Worm (Caenorhabditis elegans) whole organism, young adult: ENCODE data around the gene msd-4.

Experiments used
- B0019.2 ChIP-seq: fragments of 200-800 bp; sonication (Bioruptor generic); conservative IDR thresholded peaks from 2 replicates; pipeline ENCODE4 v1.3.6; 2022; ENCODE audit warnings: missing genetic modification reagents, missing genetic modification characterization, missing compliant biosample characterization
- B0035.1 ChIP-seq: sonication (generic microtip); optimal IDR thresholded peaks from 2 replicates; lab custom pipeline; 2016; ENCODE audit warnings: missing genetic modification characterization, mild to moderate bottlenecking, missing compliant biosample characterization, missing genotype, missing genetic modification reagents
- F33H1.4 ChIP-seq: fragments of 200-800 bp; sonication (Bioruptor generic); IDR thresholded peaks from 2 replicates; pipeline ENCODE4 v1.3.6; 2022; ENCODE audit warnings: missing genetic modification reagents, missing genetic modification characterization, missing compliant biosample characterization
- F39B2.1 ChIP-seq: fragments of 200-800 bp; sonication (Bioruptor generic); IDR thresholded peaks from 2 replicates; pipeline ENCODE4 v1.3.6; 2022; ENCODE audit warnings: missing genetic modification reagents, missing genetic modification characterization, missing compliant biosample characterization
- T07F8.4 ChIP-seq: sonication (generic microtip); optimal IDR thresholded peaks from 2 replicates; lab custom pipeline; 2016; ENCODE audit warnings: mild to moderate bottlenecking, missing genetic modification characterization, moderate library complexity, missing compliant biosample characterization
- T26A5.8 ChIP-seq: sonication (generic microtip); optimal IDR thresholded peaks from 2 replicates; lab custom pipeline; 2016; ENCODE audit warnings: missing genetic modification characterization, missing compliant biosample characterization
- Y53G8AR.9 ChIP-seq: fragments of 200-800 bp; sonication (Bioruptor generic); conservative IDR thresholded peaks from 2 replicates; pipeline ENCODE4 v1.3.6; 2022; ENCODE audit warnings: missing genetic modification reagents, missing genetic modification characterization, missing compliant biosample characterization
- Y56A3A.18 ChIP-seq: fragments of 200-800 bp; sonication (Bioruptor generic); IDR thresholded peaks from 2 replicates; pipeline ENCODE4 v1.3.6; 2022; ENCODE audit warnings: missing genetic modification reagents, missing genetic modification characterization, missing compliant biosample characterization
- Y79H2A.3 ChIP-seq: fragments of 200-800 bp; sonication (Bioruptor generic); conservative IDR thresholded peaks from 2 replicates; pipeline ENCODE4 v1.3.6; 2022; ENCODE audit warnings: missing genetic modification reagents, missing genetic modification characterization, missing compliant biosample characterization
- akir-1 ChIP-seq: fragments of 200-800 bp; sonication (Bioruptor generic); optimal IDR thresholded peaks from 2 replicates; lab custom pipeline; 2018; ENCODE audit warnings: mild to moderate bottlenecking, missing genetic modification characterization, moderate library complexity, missing compliant biosample characterization
- ama-1 ChIP-seq, 3 experiments: fragments of 150-350 bp in 1 of 3; sonication (generic microtip) in 2 of 3; optimal IDR thresholded peaks; 2 replicates each; lab custom pipeline; 2014 to 2018; ENCODE audit warnings: missing biosample characterization in 2 of 3, missing genetic modification characterization in 2 of 3, missing genetic modification reagents in 2 of 3
- aptf-2 ChIP-seq: fragments of 200-800 bp; sonication (Bioruptor generic); conservative IDR thresholded peaks from 2 replicates; pipeline ENCODE4 v1.3.6; 2022; ENCODE audit warnings: missing genetic modification reagents, missing genetic modification characterization, missing compliant biosample characterization
- atf-7 ChIP-seq: sonication (generic microtip); optimal IDR thresholded peaks from 2 replicates; lab custom pipeline; 2017; ENCODE audit warnings: mild to moderate bottlenecking, missing genetic modification characterization, missing compliant biosample characterization
- cebp-1 ChIP-seq, 2 experiments: fragments of 200-800 bp in 1 of 2; sonication (Bioruptor generic) in 1 of 2; sonication (generic microtip) in 1 of 2; IDR thresholded peaks in 1 of 2; optimal IDR thresholded peaks in 1 of 2; 2 replicates each; pipeline versions ENCODE4 v1.3.6 to Lab custom; 2017 to 2022; ENCODE audit warnings: missing compliant biosample characterization in 2 of 2, missing genetic modification characterization in 2 of 2, mild to moderate bottlenecking in 1 of 2, missing genetic modification reagents in 1 of 2, moderate library complexity in 1 of 2
- ceh-79 ChIP-seq: sonication (generic microtip); optimal IDR thresholded peaks from 2 replicates; lab custom pipeline; 2017; ENCODE audit warnings: mild to moderate bottlenecking, missing genetic modification characterization, missing compliant biosample characterization
- ceh-91 ChIP-seq: fragments of 200-800 bp; sonication (Bioruptor generic); IDR thresholded peaks from 2 replicates; pipeline ENCODE4 v1.3.6; 2022; ENCODE audit warnings: missing genetic modification reagents, missing genetic modification characterization, missing compliant biosample characterization
- die-1 ChIP-seq: sonication (generic microtip); optimal IDR thresholded peaks from 2 replicates; lab custom pipeline; 2016; ENCODE audit warnings: missing genotype, mild to moderate bottlenecking, missing genetic modification characterization, missing compliant biosample characterization
- dox-1 ChIP-seq: fragments of 200-800 bp; sonication (Bioruptor generic); IDR thresholded peaks from 2 replicates; pipeline ENCODE4 v1.3.6; 2022; ENCODE audit warnings: missing genetic modification reagents, missing genetic modification characterization, missing compliant biosample characterization
- dpff-1 ChIP-seq: sonication (generic microtip); optimal IDR thresholded peaks from 2 replicates; lab custom pipeline; 2017; ENCODE audit warnings: mild to moderate bottlenecking, missing genetic modification characterization, missing compliant biosample characterization
- dpl-1 ChIP-seq: fragments of 150-350 bp; optimal IDR thresholded peaks from 2 replicates; lab custom pipeline; 2014; ENCODE audit warnings: missing biosample characterization, missing genetic modification reagents, missing genetic modification characterization
- ets-4 ChIP-seq: fragments of 200-800 bp; sonication (Bioruptor generic); optimal IDR thresholded peaks from 2 replicates; lab custom pipeline; 2018; ENCODE audit warnings: mild to moderate bottlenecking, missing genetic modification characterization, missing compliant biosample characterization
- fkh-3 ChIP-seq: sonication (generic microtip); optimal IDR thresholded peaks from 2 replicates; lab custom pipeline; 2016; ENCODE audit warnings: mild to moderate bottlenecking, missing genetic modification characterization, missing compliant biosample characterization
- hmg-1.2 ChIP-seq: fragments of 200-800 bp; sonication (Bioruptor generic); IDR thresholded peaks from 2 replicates; pipeline ENCODE4 v1.3.6; 2022; ENCODE audit warnings: missing genetic modification reagents, missing genetic modification characterization, missing compliant biosample characterization
- hrde-1 ChIP-seq: sonication (generic microtip); optimal IDR thresholded peaks from 2 replicates; lab custom pipeline; 2016; ENCODE audit warnings: missing genetic modification characterization, mild to moderate bottlenecking, missing compliant biosample characterization, moderate library complexity, missing genotype, missing genetic modification reagents, borderline replicate concordance
- lag-1 ChIP-seq: fragments of 200-800 bp; sonication (Bioruptor generic); IDR thresholded peaks from 2 replicates; pipeline ENCODE4 v1.3.6; 2022; ENCODE audit warnings: missing genetic modification reagents, missing genetic modification characterization, missing compliant biosample characterization
- let-607 ChIP-seq, 2 experiments: fragments of 200-800 bp in 1 of 2; sonication (Bioruptor generic) in 1 of 2; sonication (generic microtip) in 1 of 2; optimal IDR thresholded peaks; 2 replicates each; lab custom pipeline; 2016 to 2018; ENCODE audit warnings: mild to moderate bottlenecking in 2 of 2, missing compliant biosample characterization in 2 of 2, missing genetic modification characterization in 2 of 2, moderate library complexity in 2 of 2, missing genotype in 1 of 2
- lin-26 ChIP-seq: fragments of 200-800 bp; sonication (Bioruptor generic); IDR thresholded peaks from 2 replicates; pipeline ENCODE4 v1.3.6; 2022; ENCODE audit warnings: missing genetic modification reagents, missing genetic modification characterization, missing compliant biosample characterization
- lin-35 ChIP-seq, 3 experiments: fragments of 150-350 bp in 2 of 3; sonication (generic microtip) in 1 of 3; optimal IDR thresholded peaks; 2 replicates each; lab custom pipeline; 2014 to 2018; ENCODE audit warnings: missing biosample characterization in 3 of 3, missing genetic modification characterization in 3 of 3, missing genetic modification reagents in 3 of 3
- lsl-1 ChIP-seq: fragments of 200-800 bp; sonication (Bioruptor generic); optimal IDR thresholded peaks from 2 replicates; lab custom pipeline; 2018; ENCODE audit warnings: mild to moderate bottlenecking, missing genetic modification characterization, moderate library complexity, missing compliant biosample characterization
- madf-3 ChIP-seq: fragments of 200-800 bp; sonication (Bioruptor generic); IDR thresholded peaks from 2 replicates; pipeline ENCODE4 v1.3.6; 2022; ENCODE audit warnings: missing genetic modification reagents, missing genetic modification characterization, missing compliant biosample characterization
- madf-8 ChIP-seq: fragments of 200-800 bp; sonication (Bioruptor generic); conservative IDR thresholded peaks from 2 replicates; pipeline ENCODE4 v1.3.6; 2022; ENCODE audit warnings: missing genetic modification reagents, missing genetic modification characterization, missing compliant biosample characterization
- mcd-1 ChIP-seq: fragments of 200-800 bp; sonication (Bioruptor generic); IDR thresholded peaks from 2 replicates; pipeline ENCODE4 v1.3.6; 2022; ENCODE audit warnings: missing genetic modification reagents, missing genetic modification characterization, missing compliant biosample characterization
- mxl-1 ChIP-seq: sonication (generic microtip); optimal IDR thresholded peaks from 2 replicates; lab custom pipeline; 2016; ENCODE audit warnings: missing genetic modification characterization, missing compliant biosample characterization
- nhr-27 ChIP-seq: fragments of 200-800 bp; sonication (Bioruptor generic); optimal IDR thresholded peaks from 2 replicates; lab custom pipeline; 2018; ENCODE audit warnings: mild to moderate bottlenecking, missing genetic modification characterization, moderate library complexity, missing compliant biosample characterization
- pbrm-1 ChIP-seq: fragments of 200-800 bp; sonication (Bioruptor generic); IDR thresholded peaks from 2 replicates; pipeline ENCODE4 v1.3.6; 2022; ENCODE audit warnings: missing genetic modification reagents, missing genetic modification characterization, missing compliant biosample characterization
- rcor-1 ChIP-seq: fragments of 200-800 bp; sonication (Bioruptor generic); IDR thresholded peaks from 2 replicates; pipeline ENCODE4 v1.3.6; 2022; ENCODE audit warnings: missing genetic modification reagents, missing genetic modification characterization, missing compliant biosample characterization
- rec-8 ChIP-seq, 2 experiments: sonication (generic microtip); optimal IDR thresholded peaks; 2 replicates each; lab custom pipeline; 2016; ENCODE audit warnings: mild to moderate bottlenecking in 2 of 2, missing genetic modification characterization in 2 of 2, missing genetic modification reagents in 2 of 2, missing genotype in 2 of 2, missing biosample characterization in 1 of 2, missing compliant biosample characterization in 1 of 2, moderate library complexity in 1 of 2
- rpc-1 ChIP-seq, 2 experiments: fragments of 150-350 bp in 1 of 2; sonication (generic microtip) in 1 of 2; optimal IDR thresholded peaks; 2 replicates each; lab custom pipeline; 2014 to 2018; ENCODE audit warnings: missing biosample characterization in 1 of 2, missing genetic modification characterization in 1 of 2, missing genetic modification reagents in 1 of 2, missing genotype in 1 of 2
- sea-2 ChIP-seq: fragments of 200-800 bp; sonication (Bioruptor generic); IDR thresholded peaks from 2 replicates; pipeline ENCODE4 v1.3.6; 2022; ENCODE audit warnings: missing genetic modification characterization, missing compliant biosample characterization
- snpc-1.3 ChIP-seq: sonication (generic microtip); optimal IDR thresholded peaks from 2 replicates; lab custom pipeline; 2017; ENCODE audit warnings: missing genetic modification characterization, mild to moderate bottlenecking, missing compliant biosample characterization, antibody characterized with exemption, moderate library complexity, missing genotype, missing genetic modification reagents; ENCODE audit not compliant: insufficient read depth
- somi-1 ChIP-seq: fragments of 200-800 bp; sonication (Bioruptor generic); optimal IDR thresholded peaks from 2 replicates; lab custom pipeline; 2018; ENCODE audit warnings: mild to moderate bottlenecking, missing genetic modification characterization, missing compliant biosample characterization
- sptf-2 ChIP-seq: fragments of 200-800 bp; sonication (Bioruptor generic); optimal IDR thresholded peaks from 2 replicates; lab custom pipeline; 2018; ENCODE audit warnings: mild to moderate bottlenecking, missing genetic modification characterization, missing compliant biosample characterization
- xnd-1 ChIP-seq: sonication (generic microtip); optimal IDR thresholded peaks from 2 replicates; lab custom pipeline; 2016; ENCODE audit warnings: missing genotype, missing genetic modification reagents, missing genetic modification characterization, missing compliant biosample characterization
- ztf-22 ChIP-seq: fragments of 200-800 bp; sonication (Bioruptor generic); optimal IDR thresholded peaks from 2 replicates; lab custom pipeline; 2018; ENCODE audit warnings: mild to moderate bottlenecking, missing genetic modification characterization, moderate library complexity, missing compliant biosample characterization
- ztf-26 ChIP-seq: sonication (generic microtip); optimal IDR thresholded peaks from 2 replicates; lab custom pipeline; 2017; ENCODE audit warnings: missing genetic modification characterization, missing compliant biosample characterization
- ztf-3 ChIP-seq: fragments of 200-800 bp; sonication (Bioruptor generic); optimal IDR thresholded peaks from 2 replicates; lab custom pipeline; 2018; ENCODE audit warnings: mild to moderate bottlenecking, missing genetic modification characterization, missing compliant biosample characterization
- ztf-6 ChIP-seq: fragments of 200-800 bp; sonication (Bioruptor generic); IDR thresholded peaks from 2 replicates; pipeline ENCODE4 v1.3.6; 2022; ENCODE audit warnings: missing genetic modification reagents, missing genetic modification characterization, missing compliant biosample characterization

msd-4 gene

ce11 chrIII:4912317-4912716 is 43.8 kb upstream of the msd-4 start, which contains the start of the genes F26F4.9 and cee-1 (continued):
- no peak for TF ChIP-seq ama-1 (optimal IDR thresholded peaks at IDR 0.05; lab: Kevin White, UChicago)
- no peak for TF ChIP-seq ama-1 (GFP tag; optimal IDR thresholded peaks at IDR 0.05; lab: Kevin White, UChicago)
- peak in 1 of 2 experiments; percentile 53 for TF ChIP-seq rec-8 (tag; optimal IDR thresholded peaks at IDR 0.05; lab: Kevin White, UChicago)
- no peak for TF ChIP-seq madf-3
- TF ChIP-seq sptf-2 (GFP tag; lab: Kevin White, UChicago) = no peak
- TF ChIP-seq Y56A3A.18 (GFP tag; lab: Robert Waterston, UW) = no peak
- no peak for TF ChIP-seq ceh-79 (tag; lab: Kevin White, UChicago)
- no peak for TF ChIP-seq atf-7 (tag; lab: Kevin White, UChicago)
- no peak for TF ChIP-seq ets-4 (GFP tag; lab: Kevin White, UChicago)
- no peak for TF ChIP-seq die-1
- TF ChIP-seq B0035.1 = no peak
- TF ChIP-seq lin-35 (GFP tag; optimal IDR thresholded peaks at IDR 0.05; lab: Kevin White, UChicago) = peak in 1 of 3 experiments; percentile 63
- peak; percentile 36; the same call in 1 of the 2 replicates for TF ChIP-seq madf-8 (GFP tag; lab: Robert Waterston, UW)
- no peak for TF ChIP-seq lin-26 (GFP tag; lab: Robert Waterston, UW)
- no peak for TF ChIP-seq ztf-26
- TF ChIP-seq snpc-1.3 (tag; lab: Kevin White, UChicago) = no peak
- no peak for TF ChIP-seq akir-1 (GFP tag; lab: Kevin White, UChicago)
- TF ChIP-seq mcd-1 (GFP tag; lab: Robert Waterston, UW) = peak; percentile 48; the same call in 1 of the 2 replicates
- no peak; the same call in 1 of the 2 replicates for TF ChIP-seq F33H1.4 (GFP tag; lab: Robert Waterston, UW)
- no peak for TF ChIP-seq hrde-1 (tag; lab: Kevin White, UChicago)
- TF ChIP-seq cebp-1 (GFP tag; IDR thresholded peaks at IDR 0.05; lab: Robert Waterston, UW) = no peak
- TF ChIP-seq cebp-1 (tag; optimal IDR thresholded peaks at IDR 0.05; lab: Kevin White, UChicago) = peak; percentile 24
- TF ChIP-seq sea-2 = no peak
- no peak for TF ChIP-seq dpff-1 (tag; lab: Kevin White, UChicago)
- no peak for TF ChIP-seq T26A5.8
- no peak for TF ChIP-seq dpl-1 (GFP tag; lab: Kevin White, UChicago)
- no peak for TF ChIP-seq somi-1 (GFP tag; lab: Kevin White, UChicago)
- no peak for TF ChIP-seq T07F8.4
- no peak for TF ChIP-seq nhr-27 (tag; lab: Kevin White, UChicago)
- TF ChIP-seq Y53G8AR.9 = no peak
- TF ChIP-seq B0019.2 = no peak
- TF ChIP-seq mxl-1 (tag; lab: Kevin White, UChicago) = no peak
- TF ChIP-seq ztf-3 (GFP tag; lab: Kevin White, UChicago) = no peak
- peak in 1 of 2 experiments; percentile 60 for TF ChIP-seq let-607 (tag; optimal IDR thresholded peaks at IDR 0.05; lab: Kevin White, UChicago)
- no peak for TF ChIP-seq fkh-3 (tag; lab: Kevin White, UChicago)
- TF ChIP-seq ztf-22 = no peak
- peak; percentile 54; the same call in 1 of the 2 replicates for TF ChIP-seq dox-1 (GFP tag; lab: Robert Waterston, UW)
- no peak for TF ChIP-seq hmg-1.2 (GFP tag; lab: Robert Waterston, UW)
- no peak for TF ChIP-seq ztf-6 (GFP tag; lab: Robert Waterston, UW)
- TF ChIP-seq lsl-1 (GFP tag; lab: Kevin White, UChicago) = peak; percentile 34
- TF ChIP-seq lag-1 (GFP tag; lab: Robert Waterston, UW) = no peak
- no peak for TF ChIP-seq xnd-1 (tag; lab: Kevin White, UChicago)
- no peak for TF ChIP-seq rpc-1 (optimal IDR thresholded peaks at IDR 0.05; lab: Kevin White, UChicago)
- TF ChIP-seq rpc-1 (tag; optimal IDR thresholded peaks at IDR 0.05; lab: Kevin White, UChicago) = no peak
- TF ChIP-seq aptf-2 = no peak
- no peak for TF ChIP-seq F39B2.1 (GFP tag; lab: Robert Waterston, UW)
- TF ChIP-seq rcor-1 (GFP tag; lab: Robert Waterston, UW) = 0 out of 2 replicates have a peak, but pooled peaks have one; percentile 15
- no peak for TF ChIP-seq ceh-91 (GFP tag; lab: Robert Waterston, UW)
- no peak for TF ChIP-seq pbrm-1
- no peak for TF ChIP-seq Y79H2A.3 (GFP tag; lab: Robert Waterston, UW)
